Worm (Caenorhabditis elegans): ENCODE measurements around the gene fipr-25.

Gene fipr-25

ce11 chrV:1961453-1961852 lies 4.2 kb downstream of the fipr-25 start, which contains the start of gene Y40B10B.1:
TSS of gene Y40B10B.1 (minus strand) at chrV:1961553.
- TF ChIP-seq hmbx-1 (tag; optimal IDR thresholded peaks at IDR 0.05) (no peak), ceh-13 (GFP tag; optimal IDR thresholded peaks at IDR 0.05) (no peak), aly-1 (tag; optimal IDR thresholded peaks at IDR 0.05) (no peak), scrt-1 (GFP tag; IDR thresholded peaks at IDR 0.05) (no peak), ama-1 (optimal IDR thresholded peaks at IDR 0.05) (no peak), F13C5.2 (tag; optimal IDR thresholded peaks at IDR 0.05) (no peak), hnd-1 (tag; optimal IDR thresholded peaks at IDR 0.05) (no peak), sea-1 (GFP tag; conservative IDR thresholded peaks at IDR 0.05) (no peak), pes-1 (GFP tag; IDR thresholded peaks at IDR 0.05) (no peak), ceh-36 (tag; optimal IDR thresholded peaks at IDR 0.05) (no peak), tbx-11 (GFP tag; IDR thresholded peaks at IDR 0.05) (no peak), tbx-37 (GFP tag; conservative IDR thresholded peaks at IDR 0.05) (no peak), ets-7 (tag; optimal IDR thresholded peaks at IDR 0.05) (no peak), hmg-4 (GFP tag; optimal IDR thresholded peaks at IDR 0.05) (no peak)

- TF ChIP-seq ets-7 (tag; optimal IDR thresholded peaks at IDR 0.05) (no peak), hmbx-1 (tag; optimal IDR thresholded peaks at IDR 0.05) (no peak)
Measured at ce11 chrV:1964806-1965205, 7.6 kb downstream of the fipr-25 start, which contains the start of gene srj-15. TSS of gene srj-15 (minus strand) at chrV:1964906.

ce11 chrV:1966962-1967361 lies 9.8 kb downstream of the fipr-25 start:
- TF ChIP-seq ama-1 (optimal IDR thresholded peaks at IDR 0.05) (no peak), pes-1 (GFP tag; IDR thresholded peaks at IDR 0.05) (no peak), F13C5.2 (tag; optimal IDR thresholded peaks at IDR 0.05) (no peak), tbx-37 (GFP tag; conservative IDR thresholded peaks at IDR 0.05) (no peak), scrt-1 (GFP tag; IDR thresholded peaks at IDR 0.05) (no peak), sea-1 (GFP tag; conservative IDR thresholded peaks at IDR 0.05) (no peak), hnd-1 (tag; optimal IDR thresholded peaks at IDR 0.05) (no peak), ceh-13 (GFP tag; optimal IDR thresholded peaks at IDR 0.05) (no peak), B0310.2 (tag; optimal IDR thresholded peaks at IDR 0.05) (no peak), ets-7 (tag; optimal IDR thresholded peaks at IDR 0.05) (no peak), tra-4 (tag; optimal IDR thresholded peaks at IDR 0.05) (no peak), hmg-4 (GFP tag; optimal IDR thresholded peaks at IDR 0.05) (no peak), flt-1 (GFP tag; IDR thresholded peaks at IDR 0.05) (no peak), hmbx-1 (tag; optimal IDR thresholded peaks at IDR 0.05) (no peak), aly-1 (tag; optimal IDR thresholded peaks at IDR 0.05) (no peak), ceh-36 (tag; optimal IDR thresholded peaks at IDR 0.05) (no peak), tbx-11 (GFP tag; IDR thresholded peaks at IDR 0.05) (no peak)

- TF ChIP-seq B0310.2 (tag; optimal IDR thresholded peaks at IDR 0.05), result no peak
- no peak for TF ChIP-seq scrt-1 (GFP tag; IDR thresholded peaks at IDR 0.05)
- TF ChIP-seq sea-1 (GFP tag; conservative IDR thresholded peaks at IDR 0.05), result no peak
- TF ChIP-seq tbx-11 (GFP tag; IDR thresholded peaks at IDR 0.05), result no peak
- no peak for TF ChIP-seq flt-1 (GFP tag; IDR thresholded peaks at IDR 0.05)
- TF ChIP-seq tra-4 (tag; optimal IDR thresholded peaks at IDR 0.05), result no peak
- no peak for TF ChIP-seq hmbx-1 (tag; optimal IDR thresholded peaks at IDR 0.05)
- no peak for TF ChIP-seq aly-1 (tag; optimal IDR thresholded peaks at IDR 0.05)
- TF ChIP-seq F13C5.2 (tag; optimal IDR thresholded peaks at IDR 0.05), result no peak
- TF ChIP-seq ets-7 (tag; optimal IDR thresholded peaks at IDR 0.05), result no peak
- TF ChIP-seq hmg-4 (GFP tag; optimal IDR thresholded peaks at IDR 0.05), result no peak
- TF ChIP-seq hnd-1 (tag; optimal IDR thresholded peaks at IDR 0.05), result no peak
- TF ChIP-seq ama-1 (optimal IDR thresholded peaks at IDR 0.05), result no peak
- no peak for TF ChIP-seq tbx-37 (GFP tag; conservative IDR thresholded peaks at IDR 0.05)
- no peak for TF ChIP-seq ceh-36 (tag; optimal IDR thresholded peaks at IDR 0.05)
- no peak for TF ChIP-seq ceh-13 (GFP tag; optimal IDR thresholded peaks at IDR 0.05)
- TF ChIP-seq pes-1 (GFP tag; IDR thresholded peaks at IDR 0.05), result no peak
Measured at ce11 chrV:1968809-1969208, 11.6 kb downstream of the fipr-25 start.

ce11 chrV:1969228-1969627 lies 12.0 kb downstream of the fipr-25 start, which contains the start of gene acs-3:
TSS of gene acs-3 (plus strand) at chrV:1969528.
- TF ChIP-seq hnd-1 (tag; optimal IDR thresholded peaks at IDR 0.05), result no peak
- TF ChIP-seq ceh-36 (tag; optimal IDR thresholded peaks at IDR 0.05), result no peak
- TF ChIP-seq aly-1 (tag; optimal IDR thresholded peaks at IDR 0.05), result no peak
- no peak for TF ChIP-seq F13C5.2 (tag; optimal IDR thresholded peaks at IDR 0.05)
- TF ChIP-seq ceh-13 (GFP tag; optimal IDR thresholded peaks at IDR 0.05), result no peak
- no peak for TF ChIP-seq tra-4 (tag; optimal IDR thresholded peaks at IDR 0.05)
- no peak for TF ChIP-seq ama-1 (optimal IDR thresholded peaks at IDR 0.05)
- TF ChIP-seq tbx-11 (GFP tag; IDR thresholded peaks at IDR 0.05), result no peak

- TF ChIP-seq scrt-1 (GFP tag; IDR thresholded peaks at IDR 0.05), result no peak
- no peak for TF ChIP-seq hmg-4 (GFP tag; optimal IDR thresholded peaks at IDR 0.05)
- no peak for TF ChIP-seq sea-1 (GFP tag; conservative IDR thresholded peaks at IDR 0.05)
- TF ChIP-seq aly-1 (tag; optimal IDR thresholded peaks at IDR 0.05), result no peak
- TF ChIP-seq F13C5.2 (tag; optimal IDR thresholded peaks at IDR 0.05), result no peak
- no peak for TF ChIP-seq tbx-37 (GFP tag; conservative IDR thresholded peaks at IDR 0.05)
- TF ChIP-seq B0310.2 (tag; optimal IDR thresholded peaks at IDR 0.05), result no peak
- no peak for TF ChIP-seq ceh-36 (tag; optimal IDR thresholded peaks at IDR 0.05)
- no peak for TF ChIP-seq tbx-11 (GFP tag; IDR thresholded peaks at IDR 0.05)
- TF ChIP-seq ceh-13 (GFP tag; optimal IDR thresholded peaks at IDR 0.05), result no peak
- no peak for TF ChIP-seq tra-4 (tag; optimal IDR thresholded peaks at IDR 0.05)
- no peak for TF ChIP-seq hmbx-1 (tag; optimal IDR thresholded peaks at IDR 0.05)
- no peak for TF ChIP-seq hnd-1 (tag; optimal IDR thresholded peaks at IDR 0.05)
- TF ChIP-seq pes-1 (GFP tag; IDR thresholded peaks at IDR 0.05), result no peak
- no peak for TF ChIP-seq ama-1 (optimal IDR thresholded peaks at IDR 0.05)
Measured at ce11 chrV:1969690-1970089, 12.5 kb downstream of the fipr-25 start.

- TF ChIP-seq ceh-13 (GFP tag; optimal IDR thresholded peaks at IDR 0.05) (no peak), pes-1 (GFP tag; IDR thresholded peaks at IDR 0.05) (no peak), ama-1 (optimal IDR thresholded peaks at IDR 0.05) (no peak), B0310.2 (tag; optimal IDR thresholded peaks at IDR 0.05) (no peak), ets-7 (tag; optimal IDR thresholded peaks at IDR 0.05) (no peak), sea-1 (GFP tag; conservative IDR thresholded peaks at IDR 0.05) (no peak), hmbx-1 (tag; optimal IDR thresholded peaks at IDR 0.05) (no peak), hnd-1 (tag; optimal IDR thresholded peaks at IDR 0.05) (no peak), flt-1 (GFP tag; IDR thresholded peaks at IDR 0.05) (no peak), aly-1 (tag; optimal IDR thresholded peaks at IDR 0.05) (no peak), ceh-36 (tag; optimal IDR thresholded peaks at IDR 0.05) (no peak), scrt-1 (GFP tag; IDR thresholded peaks at IDR 0.05) (no peak), tra-4 (tag; optimal IDR thresholded peaks at IDR 0.05) (no peak), tbx-37 (GFP tag; conservative IDR thresholded peaks at IDR 0.05) (no peak), hmg-4 (GFP tag; optimal IDR thresholded peaks at IDR 0.05) (no peak), tbx-11 (GFP tag; IDR thresholded peaks at IDR 0.05) (no peak)
Measured at ce11 chrV:1975049-1975448, 17.8 kb downstream of the fipr-25 start, which contains the start of gene fbxa-201. TSS of gene fbxa-201 (plus strand) at chrV:1975349.

All from whole organism, early embryonic.